Worm (Caenorhabditis elegans) whole organism, early embryonic: ENCODE data around the gene C42D4.3.

ENCODE experiments used
- B0310.2 ChIP-seq: sonication (generic microtip); optimal IDR thresholded peaks from 2 replicates; lab custom pipeline; 2016; ENCODE audit warnings: mild to moderate bottlenecking, missing genetic modification characterization, missing compliant biosample characterization
- F13C5.2 ChIP-seq: sonication (generic microtip); optimal IDR thresholded peaks from 2 replicates; lab custom pipeline; 2017; ENCODE audit warnings: mild to moderate bottlenecking, missing genetic modification characterization, inconsistent platforms, missing compliant biosample characterization
- aly-1 ChIP-seq: sonication (generic microtip); optimal IDR thresholded peaks from 2 replicates; lab custom pipeline; 2016; ENCODE audit warnings: missing genetic modification characterization, missing compliant biosample characterization
- ama-1 ChIP-seq: fragments of 150-350 bp; optimal IDR thresholded peaks from 2 replicates; lab custom pipeline; 2014
- ets-7 ChIP-seq: sonication (generic microtip); optimal IDR thresholded peaks from 2 replicates; lab custom pipeline; 2016; ENCODE audit warnings: missing genotype, missing genetic modification characterization, missing compliant biosample characterization
- flt-1 ChIP-seq: fragments of 200-800 bp; sonication (Bioruptor generic); IDR thresholded peaks from 2 replicates; pipeline ENCODE4 v1.3.6; 2022; ENCODE audit warnings: missing genetic modification characterization, missing compliant biosample characterization
- hmg-4 ChIP-seq: fragments of 200-800 bp; sonication (Bioruptor generic); optimal IDR thresholded peaks from 2 replicates; lab custom pipeline; 2018; ENCODE audit warnings: mild to moderate bottlenecking, missing genetic modification characterization, missing compliant biosample characterization
- hnd-1 ChIP-seq: sonication (generic microtip); optimal IDR thresholded peaks from 2 replicates; lab custom pipeline; 2016; ENCODE audit warnings: missing genetic modification characterization, missing compliant biosample characterization
- pes-1 ChIP-seq: fragments of 200-800 bp; sonication (Bioruptor generic); IDR thresholded peaks from 2 replicates; pipeline ENCODE4 v1.3.6; 2022; ENCODE audit warnings: missing genetic modification reagents, missing genetic modification characterization, missing compliant biosample characterization
- scrt-1 ChIP-seq: fragments of 200-800 bp; sonication (Bioruptor generic); IDR thresholded peaks from 2 replicates; pipeline ENCODE4 v1.3.6; 2022; ENCODE audit warnings: missing genetic modification characterization, missing compliant biosample characterization
- sea-1 ChIP-seq: fragments of 200-800 bp; sonication (Bioruptor generic); conservative IDR thresholded peaks from 2 replicates; pipeline ENCODE4 v1.3.6; 2022; ENCODE audit warnings: missing genetic modification characterization, missing compliant biosample characterization
- tbx-37 ChIP-seq: fragments of 200-800 bp; sonication (Bioruptor generic); conservative IDR thresholded peaks from 2 replicates; pipeline ENCODE4 v1.3.6; 2022; ENCODE audit warnings: missing genetic modification reagents, missing genetic modification characterization, missing compliant biosample characterization
- tra-4 ChIP-seq: sonication (generic microtip); optimal IDR thresholded peaks from 2 replicates; lab custom pipeline; 2017; ENCODE audit warnings: missing genetic modification characterization, missing compliant biosample characterization

- TF ChIP-seq ama-1 (no peak), aly-1 (tag; lab: Kevin White, UChicago) (no peak), tra-4 (no peak), sea-1 (GFP tag; lab: Robert Waterston, UW) (no peak), B0310.2 (tag; lab: Kevin White, UChicago) (no peak), hmg-4 (GFP tag; lab: Kevin White, UChicago) (no peak), hnd-1 (tag; lab: Kevin White, UChicago) (no peak), flt-1 (GFP tag; lab: Robert Waterston, UW) (no peak), F13C5.2 (tag; lab: Kevin White, UChicago) (no peak), ets-7 (no peak), pes-1 (no peak), tbx-37 (GFP tag; lab: Robert Waterston, UW) (no peak), scrt-1 (no peak)
These were observed 9.0 kb downstream of the C42D4.3 start, which contains the start of gene C42D4.13 for ce11 chrIV:7188030-7188429.
